Worm (Caenorhabditis elegans) whole organism, late embryonic: ENCODE results near the gene efhc-1.

ENCODE experiments used
- C38D4.7 ChIP-seq: fragments of 200-800 bp; sonication (Bioruptor generic); optimal IDR thresholded peaks from 2 replicates; lab custom pipeline; 2018; ENCODE audit warnings: mild to moderate bottlenecking, missing genetic modification characterization, moderate library complexity, missing compliant biosample characterization
- ama-1 ChIP-seq: fragments of 150-350 bp; optimal IDR thresholded peaks from 2 replicates; lab custom pipeline; 2014
- ceh-22 ChIP-seq: sonication (generic microtip); optimal IDR thresholded peaks from 2 replicates; lab custom pipeline; 2017; ENCODE audit warnings: missing biosample characterization, missing genetic modification characterization
- ceh-30 ChIP-seq: fragments of 150-350 bp; optimal IDR thresholded peaks from 2 replicates; lab custom pipeline; 2014; ENCODE audit warnings: missing biosample characterization, missing genetic modification characterization
- hlh-13 ChIP-seq: fragments of 200-800 bp; sonication (Bioruptor generic); optimal IDR thresholded peaks from 2 replicates; lab custom pipeline; 2018; ENCODE audit warnings: mild to moderate bottlenecking, missing genetic modification characterization, missing compliant biosample characterization
- npax-4 ChIP-seq: sonication (generic microtip); optimal IDR thresholded peaks from 2 replicates; lab custom pipeline; 2016; ENCODE audit warnings: missing genetic modification characterization, missing compliant biosample characterization

- no peak for TF ChIP-seq hlh-13 (GFP tag; lab: Kevin White, UChicago)
- TF ChIP-seq ceh-22 (tag; lab: Kevin White, UChicago): no peak
- TF ChIP-seq C38D4.7 (GFP tag; lab: Kevin White, UChicago): no peak
- no peak for TF ChIP-seq ama-1
- no peak for TF ChIP-seq npax-4 (tag; lab: Kevin White, UChicago)
- no peak for TF ChIP-seq ceh-30 (tag; lab: Kevin White, UChicago)
These were observed 38.5 kb downstream of the efhc-1 start, which contains the start of gene pkn-1 for ce11 chrX:10396509-10397292.
